Fruit fly (Drosophila melanogaster): ENCODE measurements around the gene CG6834.
A peak's percentile ranks its signal among the peaks of the same experiment; 100 is the strongest.

CG6834 gene

DNA sequence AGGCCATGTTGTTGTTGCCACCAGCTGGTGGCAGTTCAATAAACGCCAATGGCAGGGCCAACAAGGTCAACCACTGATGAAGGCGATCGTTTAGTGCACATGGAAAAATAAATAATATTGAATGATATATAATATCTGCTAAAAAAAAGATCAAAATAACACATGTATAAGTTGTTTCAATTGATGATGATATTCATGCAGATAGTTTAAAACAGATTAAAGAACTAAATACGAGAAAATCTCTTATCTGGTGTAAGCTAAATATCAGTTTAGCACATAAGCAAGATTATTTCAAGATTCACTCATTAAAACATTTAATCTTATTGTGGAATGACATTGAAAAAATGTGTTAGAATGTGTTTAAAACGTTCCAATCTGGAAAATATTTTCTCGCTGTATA is 24.5 kb downstream of the CG6834 start (continued):
- no peak for TF ChIP-seq CG12299 (tag; optimal IDR thresholded peaks at IDR 0.05)
- TF ChIP-seq h (optimal IDR thresholded peaks at IDR 0.05), result no peak
- TF ChIP-seq lilli (GFP tag; optimal IDR thresholded peaks at IDR 0.05), result no peak
- no peak for TF ChIP-seq CHES-1-like (GFP tag; optimal IDR thresholded peaks at IDR 0.05)
- TF ChIP-seq Dad (GFP tag; optimal IDR thresholded peaks at IDR 0.05), result no peak
- TF ChIP-seq Opbp (GFP tag; IDR thresholded peaks at IDR 0.05; ENCODE audit: partially characterized antibody), result no peak
- no peak for TF ChIP-seq Gsc (GFP tag; IDR thresholded peaks at IDR 0.05)
- no peak for TF ChIP-seq CG11696 (GFP tag; IDR thresholded peaks at IDR 0.05)
- no peak for TF ChIP-seq CG30431 (GFP tag; optimal IDR thresholded peaks at IDR 0.05)
- no peak for TF ChIP-seq chif (GFP tag; optimal IDR thresholded peaks at IDR 0.05)
- no peak for TF ChIP-seq CG43689 (GFP tag; IDR thresholded peaks at IDR 0.05)
- peak; percentile 49 for TF ChIP-seq CG10209 (GFP tag; optimal IDR thresholded peaks at IDR 0.05)
- TF ChIP-seq eve (GFP tag; optimal IDR thresholded peaks at IDR 0.05), result no peak
- TF ChIP-seq Side (GFP tag; optimal IDR thresholded peaks at IDR 0.05), result no peak
- TF ChIP-seq E2f2 (GFP tag; IDR thresholded peaks at IDR 0.05), result no peak

- TF ChIP-seq Gug (GFP tag; IDR thresholded peaks at IDR 0.05) (no peak), CG7271 (tag; optimal IDR thresholded peaks at IDR 0.05) (no peak), CG11504 (tag; optimal IDR thresholded peaks at IDR 0.05) (peak; percentile 26), CG2678 (tag; optimal IDR thresholded peaks at IDR 0.05) (peak; percentile 9), Lhr (GFP tag; optimal IDR thresholded peaks at IDR 0.05) (no peak), sc (optimal IDR thresholded peaks at IDR 0.05) (no peak), sc (GFP tag; optimal IDR thresholded peaks at IDR 0.05) (no peak), eyg (GFP tag; optimal IDR thresholded peaks at IDR 0.05) (no peak), gem (tag; optimal IDR thresholded peaks at IDR 0.05) (peak; percentile 41), hth (optimal IDR thresholded peaks at IDR 0.05) (no peak), pan (optimal IDR thresholded peaks at IDR 0.05) (no peak), pan (GFP tag; optimal IDR thresholded peaks at IDR 0.05 in 1 of 2, IDR thresholded peaks at IDR 0.05 in 1 of 2) (peak in 1 of 2 experiments; percentile 14), Mad (GFP tag; optimal IDR thresholded peaks at IDR 0.05) (no peak), stwl (tag; optimal IDR thresholded peaks at IDR 0.05) (no peak), Rfx (GFP tag; IDR thresholded peaks at IDR 0.05) (no peak), sr (GFP tag; IDR thresholded peaks at IDR 0.05) (no peak), CG10654 (GFP tag; optimal IDR thresholded peaks at IDR 0.05) (no peak), ATbp (GFP tag; optimal IDR thresholded peaks at IDR 0.05) (peak; percentile 16), rib (GFP tag; IDR thresholded peaks at IDR 0.05) (no peak), grn (GFP tag; optimal IDR thresholded peaks at IDR 0.05) (peak; percentile 4), sob (GFP tag; IDR thresholded peaks at IDR 0.05) (no peak), esg (GFP tag; conservative IDR thresholded peaks at IDR 0.05) (0 out of 2 replicates have a peak, but pooled peaks have one; percentile 6), Med (GFP tag) (peak; percentile 39), Drgx (GFP tag; IDR thresholded peaks at IDR 0.05) (peak; percentile 35; the same call in 1 of the 2 replicates), jing (GFP tag; optimal IDR thresholded peaks at IDR 0.05) (no peak), CG18476 (GFP tag; optimal IDR thresholded peaks at IDR 0.05) (no peak), Hr78 (GFP tag; optimal IDR thresholded peaks at IDR 0.05) (no peak), CG7987 (GFP tag; optimal IDR thresholded peaks at IDR 0.05) (no peak), Dp (GFP tag; optimal IDR thresholded peaks at IDR 0.05) (no peak), CoRest (tag; optimal IDR thresholded peaks at IDR 0.05) (peak; percentile 3), chif (GFP tag; optimal IDR thresholded peaks at IDR 0.05) (peak in 1 of 2 experiments; percentile 4), kah (GFP tag; optimal IDR thresholded peaks at IDR 0.05) (no peak), row (GFP tag; IDR thresholded peaks at IDR 0.05) (0 out of 3 replicates have a peak, but pooled peaks have one; percentile 14), CG10979 (tag; optimal IDR thresholded peaks at IDR 0.05) (peak; percentile 4), al (GFP tag; IDR thresholded peaks at IDR 0.05) (no peak), CG33213 (GFP tag; optimal IDR thresholded peaks at IDR 0.05) (no peak), ranshi (GFP tag; IDR thresholded peaks at IDR 0.05) (no peak), Sox102F (GFP tag; optimal IDR thresholded peaks at IDR 0.05) (peak; percentile 27)
These were observed 25.3 kb downstream of the CG6834 start for dm6 chr3R:11662617-11663016.
